Fruit fly (Drosophila melanogaster) whole organism, adult: ENCODE results near the gene CG31156.

ENCODE experiments used
- CG12768 ChIP-seq: fragments of 200-800 bp; sonication (Bioruptor generic); optimal IDR thresholded peaks from 2 replicates; lab custom pipeline; 2017; ENCODE audit warnings: missing biosample characterization, missing genetic modification characterization, mild to moderate bottlenecking, moderate library complexity, missing genetic modification reagents
- CG33017 ChIP-seq: fragments of 200-800 bp; sonication (Bioruptor generic); optimal IDR thresholded peaks from 2 replicates; lab custom pipeline; 2018; ENCODE audit warnings: missing biosample characterization, mild to moderate bottlenecking, missing genetic modification characterization, moderate library complexity
- CG7045 ChIP-seq: fragments of 200-800 bp; sonication (Bioruptor generic); optimal IDR thresholded peaks from 2 replicates; lab custom pipeline; 2017; ENCODE audit warnings: missing biosample characterization, mild to moderate bottlenecking, missing genetic modification characterization
- CG7101 ChIP-seq: fragments of 200-800 bp; sonication (Bioruptor generic); optimal IDR thresholded peaks from 2 replicates; lab custom pipeline; 2018; ENCODE audit warnings: missing biosample characterization, mild to moderate bottlenecking, missing genetic modification characterization, moderate library complexity
- Clk ChIP-seq: fragments of 200-800 bp; sonication (Bioruptor generic); optimal IDR thresholded peaks from 2 replicates; lab custom pipeline; 2017; ENCODE audit warnings: missing biosample characterization, missing genetic modification characterization
- Crg-1 ChIP-seq: fragments of 200-800 bp; sonication (Bioruptor generic); optimal IDR thresholded peaks from 2 replicates; lab custom pipeline; 2016; ENCODE audit warnings: missing biosample characterization, missing genetic modification characterization
- Hr96 ChIP-seq: fragments of 200-800 bp; sonication (Bioruptor generic); optimal IDR thresholded peaks from 2 replicates; lab custom pipeline; 2016; ENCODE audit warnings: missing biosample characterization, missing genetic modification characterization
- bab1 ChIP-seq: fragments of 200-800 bp; sonication (Bioruptor generic); optimal IDR thresholded peaks from 3 replicates; lab custom pipeline; 2019; ENCODE audit warnings: missing biosample characterization, mild to moderate bottlenecking, missing genetic modification characterization, moderate library complexity
- cic ChIP-seq: fragments of 200-800 bp; sonication (Bioruptor generic); optimal IDR thresholded peaks from 2 replicates; lab custom pipeline; 2017; ENCODE audit warnings: missing biosample characterization, mild to moderate bottlenecking, missing genetic modification characterization, moderate library complexity
- cnc ChIP-seq, 2 experiments: fragments of >200 bp; optimal IDR thresholded peaks; 2 replicates each; lab custom pipeline; 2017
- kay ChIP-seq: fragments of 200-800 bp; sonication (Bioruptor generic); peaks from one replicate; lab custom pipeline; 2016; ENCODE audit warnings: missing biosample characterization, missing genetic modification characterization, borderline replicate concordance
- ovo ChIP-seq: fragments of 200-800 bp; sonication (Bioruptor generic); optimal IDR thresholded peaks from 2 replicates; lab custom pipeline; 2016; ENCODE audit warnings: missing biosample characterization, missing genetic modification characterization
- pad ChIP-seq: fragments of 200-800 bp; sonication (Bioruptor generic); optimal IDR thresholded peaks from 3 replicates; lab custom pipeline; 2017; ENCODE audit warnings: missing biosample characterization, missing genetic modification characterization, mild to moderate bottlenecking, moderate library complexity, missing genetic modification reagents

dm6 chr3R:22616211-22616610 is 2.8 kb upstream of the CG31156 start, which contains the start of gene CG31161:
- TF ChIP-seq CG12768 (GFP tag; lab: Kevin White, UChicago) (no peak), ovo (no peak), cic (GFP tag; lab: Kevin White, UChicago) (no peak), kay (GFP tag; lab: Kevin White, UChicago) (no peak), CG7045 (GFP tag; lab: Kevin White, UChicago) (no peak), CG7101 (no peak), cnc (optimal IDR thresholded peaks at IDR 0.05; lab: Kevin White, UChicago) (no peak), bab1 (GFP tag; lab: Kevin White, UChicago) (no peak), Crg-1 (GFP tag; lab: Kevin White, UChicago) (no peak), CG33017 (tag; lab: Kevin White, UChicago) (no peak), pad (GFP tag; lab: Kevin White, UChicago) (no peak), Clk (no peak), Hr96 (GFP tag; lab: Kevin White, UChicago) (no peak)
